Fruit fly (Drosophila melanogaster) whole organism, larva: ENCODE results near the gene CG33223.

Experiments used
- noc ChIP-seq: fragments of 200-800 bp; sonication (Bioruptor generic); optimal IDR thresholded peaks from 3 replicates; lab custom pipeline; 2019; ENCODE audit warnings: missing biosample characterization, mild to moderate bottlenecking, missing genetic modification characterization, moderate library complexity

The CG33223 gene

DNA sequence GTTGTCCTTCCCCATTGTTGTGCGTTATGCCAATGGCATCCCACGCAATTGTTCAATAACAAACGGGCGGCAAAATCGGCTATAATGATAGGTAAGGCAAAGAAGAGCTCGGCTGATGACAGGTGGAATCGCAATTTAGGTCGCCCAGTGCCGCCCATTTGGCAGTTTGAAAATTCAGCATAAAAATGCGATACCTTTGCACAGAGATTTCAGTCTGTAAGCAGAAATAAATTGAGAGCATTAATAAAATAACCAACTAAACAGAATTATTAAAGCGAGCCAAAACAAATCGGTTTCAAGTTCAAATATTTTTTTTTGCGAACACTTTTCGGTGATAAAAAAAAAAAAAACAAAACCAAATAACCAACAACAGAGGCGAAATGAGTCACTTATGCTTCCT is at the start of gene CG33223:
Gene CG33223, minus strand, starts transcription at position 215 of the 400 bp plus-strand sequence.
- TF ChIP-seq noc (tag; lab: Kevin White, UChicago), result no peak

DNA sequence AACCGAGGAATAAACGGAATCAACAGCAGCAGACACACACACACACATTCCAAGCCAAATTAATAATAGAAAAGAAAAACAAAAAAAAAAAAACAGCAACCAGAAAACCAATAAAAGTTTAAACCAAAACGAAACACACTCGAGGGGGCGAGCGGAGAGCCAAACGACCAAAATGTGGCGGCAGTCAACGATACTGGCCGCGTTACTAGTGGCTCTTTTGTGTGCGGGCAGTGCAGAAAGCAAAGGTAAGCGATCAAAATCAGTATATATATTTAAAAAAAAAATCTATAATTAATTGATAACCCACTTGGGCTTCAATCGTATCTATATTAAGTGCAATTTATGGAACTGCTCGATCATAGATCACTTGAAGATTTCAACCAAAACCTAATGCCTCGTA is 48.1 kb upstream of the CG33223 start:
- TF ChIP-seq noc (tag; lab: Kevin White, UChicago), result no peak

DNA sequence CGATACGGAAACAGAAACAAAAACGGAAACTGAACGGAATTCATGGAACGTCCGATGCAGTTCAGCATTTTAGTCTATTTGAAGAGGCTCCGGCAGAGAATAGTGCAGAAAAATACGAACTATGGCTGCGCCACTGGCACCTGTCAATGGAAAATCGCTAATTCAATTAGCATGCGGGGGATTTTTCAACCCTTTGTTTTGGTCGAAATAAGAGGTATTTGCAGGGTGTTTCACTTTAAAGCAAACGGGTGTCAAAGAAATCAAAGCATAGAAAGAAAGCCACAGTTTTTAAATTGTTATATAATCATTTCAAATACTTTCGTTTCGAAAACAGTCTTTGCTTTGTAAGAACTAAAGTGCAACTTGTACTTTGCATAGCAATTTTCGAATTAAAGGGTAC is 45.9 kb upstream of the CG33223 start, which contains the start of gene PIP82:
Gene PIP82, minus strand, starts transcription at position 101 of the 400 bp plus-strand sequence.
- no peak for TF ChIP-seq noc (tag; lab: Kevin White, UChicago)

DNA sequence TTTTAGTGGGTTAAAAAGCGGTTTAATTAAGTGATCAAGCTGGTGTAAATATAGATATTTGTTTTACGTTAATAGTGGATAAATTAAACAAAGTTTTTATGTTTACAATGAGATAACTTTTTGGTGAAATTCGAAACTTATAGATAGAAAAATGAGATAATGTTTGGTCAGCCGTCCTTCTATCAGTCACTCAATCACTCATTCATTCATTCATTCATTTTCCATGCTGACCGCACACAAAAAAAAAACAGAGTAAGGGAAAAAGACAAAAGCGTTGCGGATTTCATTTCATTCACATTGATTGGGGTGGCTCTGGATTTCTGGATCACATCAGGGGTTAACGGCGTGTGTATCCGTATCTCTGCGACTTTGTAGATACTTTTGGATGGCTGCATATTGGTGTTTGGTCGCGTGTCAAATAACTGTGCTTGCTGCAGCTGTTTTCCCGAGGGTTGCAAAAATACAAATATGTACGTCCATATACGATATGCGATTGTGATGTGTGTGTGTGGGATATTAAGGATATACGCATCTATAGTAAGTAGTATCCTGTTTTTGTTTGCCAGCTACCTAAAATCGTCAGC is 40.0 kb upstream of the CG33223 start:
- TF ChIP-seq noc (tag; lab: Kevin White, UChicago), result no peak

DNA sequence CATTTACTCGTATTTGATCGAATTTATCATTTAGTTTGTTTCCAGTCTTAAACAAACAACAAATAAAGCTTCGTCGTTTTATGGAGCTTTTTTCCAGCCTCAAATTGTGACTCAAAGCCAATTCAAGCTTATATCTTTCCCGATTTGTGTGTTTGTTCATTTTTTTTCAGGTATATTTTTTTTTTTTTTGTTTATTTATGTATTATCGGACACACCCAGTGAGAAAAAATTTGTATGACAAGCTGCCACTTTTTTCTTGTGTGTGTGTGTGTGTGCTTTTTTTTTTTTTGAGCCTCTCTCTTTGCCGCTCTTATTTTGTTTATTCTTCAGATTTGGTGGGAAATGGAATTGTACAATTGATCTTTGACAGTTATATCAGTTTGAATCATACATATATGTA is 38.8 kb upstream of the CG33223 start:
- TF ChIP-seq noc (tag; lab: Kevin White, UChicago), result no peak

DNA sequence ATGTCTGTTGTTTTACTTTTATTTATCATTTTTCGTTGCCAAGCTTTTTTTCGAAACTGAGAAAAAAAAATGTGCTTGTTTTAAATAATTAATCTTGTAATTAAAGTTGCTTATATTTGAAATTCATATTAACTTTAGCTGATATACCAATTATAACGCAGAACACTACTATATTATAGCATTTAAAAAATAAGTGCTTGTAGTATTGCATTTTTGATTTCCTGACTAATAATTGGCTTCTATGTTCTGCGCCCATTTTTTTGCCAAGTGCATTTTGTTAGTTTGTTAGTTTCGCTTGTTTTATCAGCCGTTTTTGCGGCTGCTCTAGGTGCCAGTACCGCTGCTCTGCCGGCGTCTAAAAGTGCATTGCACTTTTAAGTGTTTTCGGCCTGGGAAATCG is 37.8 kb upstream of the CG33223 start:
- TF ChIP-seq noc (tag; lab: Kevin White, UChicago), result no peak

DNA sequence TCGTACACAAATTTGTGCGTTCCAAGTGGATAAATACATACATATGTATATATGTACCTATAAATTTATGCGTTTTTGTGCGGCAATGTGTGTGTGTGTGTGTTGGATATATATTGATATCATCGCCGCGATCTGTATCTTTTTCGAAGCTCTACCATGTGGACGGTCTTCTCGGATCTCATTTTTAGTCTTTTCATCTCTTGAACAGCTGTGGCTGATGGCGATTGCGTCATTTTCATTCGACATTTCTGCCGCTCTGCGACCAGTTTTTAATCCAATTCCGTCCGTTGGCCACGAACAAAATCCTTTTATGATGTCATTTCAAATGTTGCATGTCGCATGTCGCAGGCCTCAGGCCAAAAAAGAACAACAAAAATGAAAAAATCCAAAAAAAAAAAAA is 36.8 kb upstream of the CG33223 start:
- TF ChIP-seq noc (tag; lab: Kevin White, UChicago), result no peak

DNA sequence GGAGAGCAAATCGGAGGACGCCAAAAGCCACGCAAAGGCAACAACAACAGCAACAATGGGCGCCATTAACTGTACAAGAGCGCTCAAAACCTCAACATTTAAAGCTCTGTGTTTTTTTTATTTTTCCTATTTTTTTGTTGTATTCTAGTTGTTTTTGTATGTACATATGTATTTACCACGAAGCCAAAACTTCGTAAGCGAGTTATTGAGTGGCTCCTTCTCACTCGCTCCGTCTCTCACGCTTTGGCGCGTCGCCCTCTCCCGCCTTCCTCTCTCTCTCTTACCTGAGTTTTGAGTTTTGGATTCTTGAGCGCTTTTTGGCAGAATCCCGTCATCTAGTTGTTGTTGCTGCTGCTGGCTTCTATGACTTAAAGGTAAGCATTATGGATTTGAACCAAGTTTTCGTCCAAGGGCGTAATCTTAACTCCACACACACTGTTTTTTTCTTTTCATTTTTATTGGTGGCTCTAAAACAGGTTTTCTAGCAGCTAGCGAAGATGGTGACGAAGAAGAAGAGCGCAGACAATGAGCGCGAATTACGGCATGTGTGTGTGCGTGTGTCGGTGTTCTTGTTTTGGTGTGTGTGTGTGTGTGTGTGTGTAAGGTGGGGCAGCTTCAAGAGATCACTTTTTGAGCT is 34.5 kb upstream of the CG33223 start:
- TF ChIP-seq noc (tag; lab: Kevin White, UChicago), result no peak

DNA sequence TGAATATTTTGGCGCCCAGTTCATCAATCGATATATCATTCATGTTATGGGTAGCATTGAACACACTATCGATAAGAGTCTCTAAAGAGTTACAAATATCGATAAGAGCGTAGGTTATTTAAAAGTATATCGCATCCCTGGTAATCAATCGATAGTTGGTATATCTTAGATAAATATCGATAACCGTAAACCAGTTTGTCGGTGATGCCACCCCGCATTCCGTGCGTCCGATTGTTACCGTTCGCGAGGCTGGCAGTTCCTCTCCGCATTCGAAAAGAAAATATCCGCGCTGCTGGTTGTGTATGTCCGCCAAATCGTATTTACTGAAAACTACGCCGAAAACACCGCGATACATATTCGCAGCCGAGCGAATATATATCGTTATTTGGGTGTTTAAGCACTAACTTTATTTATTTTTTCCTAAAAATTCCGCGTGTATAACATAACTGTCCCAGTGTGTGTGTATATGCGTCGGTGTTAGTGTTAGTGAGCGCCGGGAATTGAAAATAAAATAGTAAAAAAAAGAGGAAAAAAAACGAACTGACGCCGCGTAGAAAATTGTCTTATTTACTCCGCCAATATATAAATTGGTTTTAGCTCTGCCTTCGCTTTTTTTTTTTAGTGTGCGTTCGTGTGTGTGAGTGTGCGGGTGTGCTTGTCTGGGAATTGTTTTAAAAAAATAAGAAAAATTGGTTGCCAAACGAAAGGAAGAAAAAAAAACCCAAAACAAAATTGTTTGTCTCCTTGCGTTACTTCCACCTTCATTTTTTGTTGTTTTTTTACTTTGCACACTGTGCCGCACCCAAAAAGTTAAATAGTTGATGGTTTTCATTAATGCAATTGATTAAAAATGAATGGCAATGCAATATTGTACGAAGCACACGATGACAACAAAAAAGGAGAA is 33.7 kb upstream of the CG33223 start, which contains the start of gene Nrg:
Gene Nrg, plus strand, starts transcription at position 253 of the 904 bp plus-strand sequence.
- TF ChIP-seq noc (tag; lab: Kevin White, UChicago), result peak; percentile 12

DNA sequence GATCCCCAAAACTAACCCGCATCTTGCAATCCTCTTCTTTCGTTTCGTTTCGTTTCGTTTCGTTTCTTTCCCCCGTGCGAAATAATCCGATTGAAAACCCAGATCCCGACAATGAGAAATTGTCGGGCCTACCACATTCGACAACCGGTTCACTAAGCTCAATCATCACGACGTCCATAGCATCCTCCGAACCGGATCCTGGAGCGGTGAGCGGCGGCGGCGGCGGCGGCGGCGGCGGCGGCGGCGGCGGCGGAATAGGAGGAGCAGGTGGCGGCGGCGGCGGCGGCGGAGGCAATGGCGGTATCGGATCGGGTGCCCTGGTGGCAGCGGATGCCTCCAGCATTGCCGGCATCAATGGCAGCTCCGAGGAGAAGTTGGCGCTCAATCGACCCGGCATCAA is 28.6 kb upstream of the CG33223 start:
- no peak for TF ChIP-seq noc (tag; lab: Kevin White, UChicago)

DNA sequence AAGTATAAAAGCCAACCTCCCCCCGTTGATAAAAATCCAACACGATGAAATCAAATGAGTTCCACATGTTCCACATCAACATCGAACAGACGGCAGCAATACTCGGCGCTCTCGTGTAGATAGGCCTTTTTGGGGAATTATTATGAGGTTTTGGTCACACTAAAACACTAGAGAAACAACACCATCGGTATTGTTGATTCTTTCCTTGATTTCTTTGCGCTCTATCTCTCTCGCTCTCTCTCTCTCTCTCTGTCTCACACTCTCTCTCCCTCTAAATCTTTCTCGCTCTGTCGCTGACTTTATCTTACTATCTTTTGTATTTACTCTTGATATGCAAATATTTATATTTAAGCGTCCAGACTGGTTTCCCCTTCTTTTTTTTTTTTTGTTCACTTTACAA is 27.0 kb upstream of the CG33223 start:
- TF ChIP-seq noc (tag; lab: Kevin White, UChicago), result no peak

DNA sequence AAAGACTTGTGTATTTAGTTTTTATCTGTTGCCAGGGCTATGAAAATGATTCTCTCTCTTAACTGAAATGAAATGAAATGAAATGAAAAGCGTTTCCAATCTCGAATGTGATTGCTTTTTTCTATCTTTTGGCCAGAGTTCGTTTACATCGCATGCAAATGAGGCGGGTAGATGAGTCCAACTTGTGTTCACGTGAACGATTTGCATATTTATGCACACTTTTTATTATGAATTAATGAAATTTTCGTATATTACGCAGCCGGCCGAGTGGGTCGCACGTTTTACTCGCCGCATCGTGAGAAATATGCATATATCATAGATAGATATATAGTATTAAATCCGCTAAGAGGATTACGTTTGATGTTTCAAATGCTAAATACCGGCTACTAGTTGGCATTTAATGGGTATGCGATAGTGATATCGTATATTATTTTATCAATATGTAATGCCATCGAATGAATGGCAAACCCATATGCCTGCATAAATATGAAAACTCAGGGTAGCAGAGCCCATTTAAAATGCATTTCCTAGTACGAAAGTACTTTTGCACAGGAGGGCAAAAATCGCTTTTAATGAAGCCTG is 21.4 kb upstream of the CG33223 start:
- no peak for TF ChIP-seq noc (tag; lab: Kevin White, UChicago)

DNA sequence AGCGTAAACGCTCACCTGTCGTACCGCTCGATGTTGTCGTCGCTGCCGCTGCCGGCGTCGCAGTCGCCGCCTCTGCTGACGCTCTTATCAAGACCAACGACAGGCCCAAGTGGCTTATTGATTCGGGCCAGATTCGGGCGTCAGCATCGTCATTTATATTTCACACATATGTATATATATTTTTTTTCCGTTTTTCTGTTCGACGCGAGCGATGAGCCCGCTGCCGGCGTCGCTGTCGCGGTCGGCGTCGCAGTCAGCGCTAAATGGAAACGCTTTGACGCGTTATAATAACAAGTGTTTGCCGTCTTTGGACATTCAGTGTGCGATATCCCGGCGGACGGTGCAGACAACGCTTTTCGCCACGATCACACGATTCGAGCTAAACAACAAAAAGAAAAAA is 18.4 kb upstream of the CG33223 start:
- no peak for TF ChIP-seq noc (tag; lab: Kevin White, UChicago)

DNA sequence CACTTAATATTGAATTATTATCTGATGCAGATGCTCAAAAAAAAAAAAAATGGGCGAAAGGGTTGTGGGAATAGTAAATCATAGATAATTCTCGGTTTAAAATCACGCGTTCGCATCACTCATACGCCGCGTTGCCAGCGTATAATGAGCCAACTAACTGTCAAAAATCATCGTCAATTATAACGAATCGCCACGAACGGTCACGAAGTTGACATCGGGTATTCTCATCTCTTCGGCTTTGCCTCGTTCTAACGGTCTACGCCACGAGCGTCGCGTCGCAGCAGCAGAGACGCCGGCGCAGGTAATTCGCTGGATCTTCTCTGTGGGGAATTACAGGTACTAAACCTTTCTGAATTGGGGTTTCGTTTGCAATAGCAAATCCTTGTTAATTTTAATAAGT is 17.7 kb upstream of the CG33223 start:
- no peak for TF ChIP-seq noc (tag; lab: Kevin White, UChicago)

DNA sequence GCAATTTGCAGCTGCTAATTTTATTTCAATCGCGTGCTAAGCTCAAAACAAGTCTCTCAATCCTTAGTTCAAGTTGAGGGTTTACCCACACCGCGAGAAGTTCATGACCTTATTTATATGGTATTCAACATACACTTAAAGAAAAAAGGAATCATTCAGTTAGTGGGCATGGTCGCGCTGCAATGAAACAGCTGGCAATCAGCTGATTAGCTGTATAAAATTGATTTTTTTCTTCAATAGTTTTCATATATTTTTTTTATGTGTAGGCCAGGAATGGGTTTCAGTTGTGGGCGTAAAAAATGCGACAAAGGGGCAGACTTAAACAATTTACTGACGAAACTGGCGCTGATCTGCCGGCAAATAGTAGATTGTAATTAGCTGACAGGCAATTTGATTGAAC is 15.5 kb upstream of the CG33223 start:
- no peak for TF ChIP-seq noc (tag; lab: Kevin White, UChicago)
